Fruit fly (Drosophila melanogaster) whole organism, embryonic: Measurements from ENCODE around the gene SamDC.

Experiments used
- B-H1 ChIP-seq: fragments of 200-800 bp; sonication (Bioruptor generic); IDR thresholded peaks from 3 replicates; pipeline ENCODE4 v1.3.6; 2022; ENCODE audit warnings: missing biosample characterization, missing genetic modification characterization
- BEAF-32 ChIP-seq: fragments of 200-800 bp; sonication (Bioruptor generic); optimal IDR thresholded peaks from 3 replicates; lab custom pipeline; 2017; ENCODE audit warnings: missing biosample characterization, missing genetic modification characterization, mild to moderate bottlenecking, moderate library complexity, missing genetic modification reagents
- CG10209 ChIP-seq: fragments of 200-800 bp; sonication (Bioruptor generic); optimal IDR thresholded peaks from 3 replicates; lab custom pipeline; 2017; ENCODE audit warnings: missing biosample characterization, mild to moderate bottlenecking, missing genetic modification characterization, missing genetic modification reagents
- CG11247 ChIP-seq: fragments of 200-800 bp; sonication (Bioruptor generic); IDR thresholded peaks from 2 replicates; pipeline ENCODE4 v1.3.6; 2022; ENCODE audit warnings: missing biosample characterization, missing genetic modification characterization
- CG11398 ChIP-seq: fragments of 200-800 bp; sonication (Bioruptor generic); optimal IDR thresholded peaks from 2 replicates; lab custom pipeline; 2016; ENCODE audit warnings: missing biosample characterization, missing genetic modification characterization
- CG15269 ChIP-seq: fragments of 200-800 bp; sonication (Bioruptor generic); optimal IDR thresholded peaks from 2 replicates; lab custom pipeline; 2018; ENCODE audit warnings: missing biosample characterization, mild to moderate bottlenecking, missing genetic modification characterization, moderate library complexity
- CG1529 ChIP-seq: fragments of 200-800 bp; sonication (Bioruptor generic); optimal IDR thresholded peaks from 3 replicates; lab custom pipeline; 2018; ENCODE audit warnings: missing biosample characterization, missing genetic modification characterization
- CG17328 ChIP-seq: fragments of 200-800 bp; sonication (Bioruptor generic); IDR thresholded peaks from 2 replicates; pipeline ENCODE4 v1.3.6; 2022; ENCODE audit warnings: missing biosample characterization, missing genetic modification characterization
- CG17802 ChIP-seq: fragments of 200-800 bp; sonication (Bioruptor generic); optimal IDR thresholded peaks from 2 replicates; lab custom pipeline; 2018; ENCODE audit warnings: missing biosample characterization, mild to moderate bottlenecking, missing genetic modification characterization, moderate library complexity
- CG2120 ChIP-seq: fragments of 200-800 bp; sonication (Bioruptor generic); optimal IDR thresholded peaks from 3 replicates; lab custom pipeline; 2016; ENCODE audit warnings: missing biosample characterization, missing genetic modification characterization
- CG2875 ChIP-seq: fragments of 200-800 bp; sonication (Bioruptor generic); optimal IDR thresholded peaks from 2 replicates; lab custom pipeline; 2017; ENCODE audit warnings: missing biosample characterization, mild to moderate bottlenecking, missing genetic modification characterization, missing genetic modification reagents
- CG30403 ChIP-seq: fragments of 200-800 bp; sonication (Bioruptor generic); optimal IDR thresholded peaks from 3 replicates; lab custom pipeline; 2016; ENCODE audit warnings: missing biosample characterization, missing genetic modification characterization
- CG3407 ChIP-seq: fragments of 200-800 bp; sonication (Bioruptor generic); optimal IDR thresholded peaks from 2 replicates; lab custom pipeline; 2018; ENCODE audit warnings: missing biosample characterization, mild to moderate bottlenecking, missing genetic modification characterization
- CG4404 ChIP-seq: fragments of 200-800 bp; sonication (Bioruptor generic); IDR thresholded peaks from 2 replicates; pipeline ENCODE4 v1.3.6; 2022; ENCODE audit warnings: missing biosample characterization, missing genetic modification characterization
- CG5953 ChIP-seq: fragments of 200-800 bp; sonication (Bioruptor generic); IDR thresholded peaks from 2 replicates; pipeline ENCODE4 v1.3.6; 2022; ENCODE audit warnings: missing biosample characterization, missing genetic modification characterization
- CG6854 ChIP-seq: fragments of 200-800 bp; sonication (Bioruptor generic); optimal IDR thresholded peaks from 3 replicates; lab custom pipeline; 2017; ENCODE audit warnings: missing biosample characterization, mild to moderate bottlenecking, missing genetic modification characterization
- CG7786 ChIP-seq: fragments of 200-800 bp; sonication (Bioruptor generic); optimal IDR thresholded peaks from 2 replicates; lab custom pipeline; 2016; ENCODE audit warnings: missing biosample characterization, missing genetic modification characterization
- CG8281 ChIP-seq: fragments of 200-800 bp; sonication (Bioruptor generic); optimal IDR thresholded peaks from 2 replicates; lab custom pipeline; 2018; ENCODE audit warnings: missing biosample characterization, mild to moderate bottlenecking, missing genetic modification characterization, moderate library complexity
- CG8290 ChIP-seq, 3 experiments: fragments of 200-800 bp; sonication (Bioruptor generic); optimal IDR thresholded peaks; 2 replicates each; lab custom pipeline; 2016 to 2019; ENCODE audit warnings: missing biosample characterization in 3 of 3, missing genetic modification characterization in 3 of 3, mild to moderate bottlenecking in 2 of 3, moderate library complexity in 1 of 3
- CG8478 ChIP-seq: fragments of >200 bp; optimal IDR thresholded peaks from 2 replicates; lab custom pipeline; 2018
- Dll ChIP-seq: fragments of 200-800 bp; sonication (Bioruptor generic); IDR thresholded peaks from 4 replicates; pipeline ENCODE4 v1.3.6; 2022; ENCODE audit warnings: missing biosample characterization, missing genetic modification characterization; ENCODE audit not compliant: partially characterized antibody
- Drgx ChIP-seq: fragments of 200-800 bp; sonication (Bioruptor generic); IDR thresholded peaks from 2 replicates; pipeline ENCODE4 v1.3.6; 2022; ENCODE audit warnings: missing biosample characterization, missing genetic modification characterization
- E2f2 ChIP-seq: fragments of 200-800 bp; sonication (Bioruptor generic); IDR thresholded peaks from 2 replicates; pipeline ENCODE4 v1.3.6; 2022; ENCODE audit warnings: missing biosample characterization, missing genetic modification characterization
- Eip74EF ChIP-seq, 2 experiments: fragments of 200-800 bp in 1 of 2; fragments of >200 bp in 1 of 2; sonication (Bioruptor generic) in 1 of 2; optimal IDR thresholded peaks; 2 replicates each; lab custom pipeline; 2017 to 2019; ENCODE audit warnings: missing biosample characterization in 2 of 2, missing genetic modification characterization in 2 of 2, mild to moderate bottlenecking in 1 of 2, moderate library complexity in 1 of 2
- HLH3B ChIP-seq: fragments of 200-800 bp; sonication (Bioruptor generic); IDR thresholded peaks from 2 replicates; pipeline ENCODE4 v1.3.6; 2022; ENCODE audit warnings: missing biosample characterization, missing genetic modification characterization
- Jarid2 ChIP-seq: fragments of 200-800 bp; sonication (Bioruptor generic); optimal IDR thresholded peaks from 3 replicates; lab custom pipeline; 2017; ENCODE audit warnings: mild to moderate bottlenecking, missing biosample characterization, missing genetic modification reagents, missing genetic modification characterization
- Kr ChIP-seq: fragments of 200-800 bp; sonication (Bioruptor generic); optimal IDR thresholded peaks from 2 replicates; lab custom pipeline; 2017; ENCODE audit warnings: missing biosample characterization, mild to moderate bottlenecking, missing genetic modification characterization
- MBD-R2 ChIP-seq: fragments of 200-800 bp; sonication (Bioruptor generic); IDR thresholded peaks from 2 replicates; pipeline ENCODE4 v1.3.6; 2022; ENCODE audit warnings: missing biosample characterization, missing genetic modification characterization
- Mad ChIP-seq: fragments of 200-800 bp; sonication (Bioruptor generic); optimal IDR thresholded peaks from 2 replicates; lab custom pipeline; 2016; ENCODE audit warnings: missing biosample characterization, missing genetic modification characterization
- Med ChIP-seq: fragments of 200-800 bp; sonication (Bioruptor generic); peaks from one replicate; lab custom pipeline; 2016; ENCODE audit warnings: missing biosample characterization, missing genetic modification characterization, mild to moderate bottlenecking, inconsistent platforms, moderate library complexity
- Neu2 ChIP-seq: fragments of 200-800 bp; sonication (Bioruptor generic); optimal IDR thresholded peaks from 3 replicates; lab custom pipeline; 2016; ENCODE audit warnings: missing biosample characterization, missing genetic modification characterization, borderline replicate concordance
- Ptx1 ChIP-seq: fragments of 200-800 bp; sonication (Bioruptor generic); IDR thresholded peaks from 2 replicates; pipeline ENCODE4 v1.3.6; 2022; ENCODE audit warnings: missing biosample characterization, missing genetic modification characterization
- Six4 ChIP-seq: fragments of 200-800 bp; sonication (Bioruptor generic); optimal IDR thresholded peaks from 2 replicates; lab custom pipeline; 2016; ENCODE audit warnings: missing biosample characterization, missing genetic modification characterization
- Xbp1 ChIP-seq: fragments of 200-800 bp; sonication (Bioruptor generic); optimal IDR thresholded peaks from 3 replicates; lab custom pipeline; 2016; ENCODE audit warnings: missing biosample characterization, mild to moderate bottlenecking, missing genetic modification characterization
- cwo ChIP-seq: fragments of 200-800 bp; sonication (Bioruptor generic); optimal IDR thresholded peaks from 3 replicates; lab custom pipeline; 2017; ENCODE audit warnings: missing biosample characterization, missing genetic modification characterization, mild to moderate bottlenecking, moderate library complexity, missing genetic modification reagents
- dmrt11E ChIP-seq: fragments of 200-800 bp; sonication (Bioruptor generic); optimal IDR thresholded peaks from 3 replicates; lab custom pipeline; 2018; ENCODE audit warnings: missing biosample characterization, mild to moderate bottlenecking, missing genetic modification characterization, moderate library complexity
- gro ChIP-seq: fragments of 200-800 bp; sonication (Bioruptor generic); optimal IDR thresholded peaks from 2 replicates; lab custom pipeline; 2016; ENCODE audit warnings: missing biosample characterization, missing genetic modification characterization
- hkb ChIP-seq, 2 experiments: fragments of 200-800 bp in 1 of 2; fragments of >200 bp in 1 of 2; sonication (Bioruptor generic) in 1 of 2; IDR thresholded peaks in 1 of 2; optimal IDR thresholded peaks in 1 of 2; 2 replicates each; pipeline versions ENCODE4 v1.3.6 to Lab custom; 2017 to 2022; ENCODE audit warnings: missing biosample characterization in 1 of 2, missing genetic modification characterization in 1 of 2
- lmd ChIP-seq: fragments of 200-800 bp; sonication (Bioruptor generic); IDR thresholded peaks from 2 replicates; pipeline ENCODE4 v1.3.6; 2022; ENCODE audit warnings: missing biosample characterization, missing genetic modification characterization
- nerfin-2 ChIP-seq: fragments of 200-800 bp; sonication (Bioruptor generic); IDR thresholded peaks from 2 replicates; pipeline ENCODE4 v1.3.6; 2022; ENCODE audit warnings: missing biosample characterization, missing genetic modification characterization; ENCODE audit not compliant: partially characterized antibody
- nom ChIP-seq: fragments of 200-800 bp; sonication (Bioruptor generic); optimal IDR thresholded peaks from 2 replicates; lab custom pipeline; 2017; ENCODE audit warnings: missing biosample characterization, missing genetic modification characterization, mild to moderate bottlenecking, moderate library complexity, missing genetic modification reagents
- pzg ChIP-seq: fragments of 200-800 bp; sonication (Bioruptor generic); optimal IDR thresholded peaks from 3 replicates; lab custom pipeline; 2018; ENCODE audit warnings: missing biosample characterization, mild to moderate bottlenecking, missing genetic modification characterization, moderate library complexity
- shn ChIP-seq: fragments of 200-800 bp; sonication (Bioruptor generic); optimal IDR thresholded peaks from 3 replicates; lab custom pipeline; 2016; ENCODE audit warnings: missing biosample characterization, missing genetic modification characterization
- vvl ChIP-seq: fragments of 200-800 bp; sonication (Bioruptor generic); IDR thresholded peaks from 2 replicates; pipeline ENCODE4 v1.3.6; 2022; ENCODE audit warnings: missing biosample characterization, missing genetic modification characterization

Gene SamDC

DNA sequence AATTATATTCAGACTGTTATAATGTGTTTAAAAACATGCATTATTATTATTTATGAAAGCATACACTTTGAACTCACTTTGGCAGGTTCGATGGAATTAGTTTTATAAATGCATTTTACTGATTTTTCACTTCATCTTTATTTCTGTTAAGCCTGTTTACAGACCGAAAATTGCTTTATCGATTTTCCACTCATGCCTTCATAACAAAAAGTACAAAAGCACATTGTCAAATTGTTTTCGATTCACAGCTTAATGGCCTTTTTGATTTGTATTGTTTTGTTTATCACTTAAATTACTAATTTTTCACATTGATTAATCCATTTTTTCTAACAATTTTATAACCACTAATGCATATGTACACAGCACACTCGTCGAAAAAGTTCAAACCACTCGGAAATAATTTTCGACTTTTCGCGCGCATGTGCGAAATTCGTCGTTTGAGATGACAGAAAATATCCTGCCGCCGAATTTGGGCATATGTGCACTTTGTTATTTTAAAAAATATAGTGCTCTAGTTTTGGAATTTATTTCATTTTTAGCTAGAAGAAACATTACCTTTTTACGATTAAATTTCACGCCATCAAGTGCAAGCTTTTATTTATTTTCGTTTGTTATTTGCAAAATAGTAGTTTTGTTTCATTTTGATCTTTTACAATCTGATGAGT lies 34.5 kb downstream of the SamDC start, which contains the start of gene rho-5 (continued):
- 0 out of 2 replicates have a peak, but pooled peaks have one; percentile 28 for TF ChIP-seq CG17328

dm6 chr2L:10375464-10376236 lies 36.4 kb downstream of the SamDC start, which contains the start of the genes CG33303 and dpr19:
CG33303 (minus strand) TSS chr2L:10375757.
dpr19 (plus strand) TSS chr2L:10376168.
- TF ChIP-seq Kr (GFP tag; lab: Kevin White, UChicago) (no peak), CG7786 (GFP tag; lab: Kevin White, UChicago) (no peak), Jarid2 (GFP tag; lab: Kevin White, UChicago) (no peak), Neu2 (GFP tag; lab: Kevin White, UChicago) (no peak), Eip74EF (GFP tag; optimal IDR thresholded peaks at IDR 0.05; lab: Kevin White, UChicago) (peak in 1 of 2 experiments; percentile 79), cwo (GFP tag; lab: Kevin White, UChicago) (peak; percentile 62), Dll (peak; percentile 38; the same call in 1 of the 4 replicates), vvl (GFP tag; lab: Robert Waterston, UW) (peak; percentile 83), CG6854 (GFP tag; lab: Kevin White, UChicago) (peak; percentile 66), CG2120 (peak; percentile 27), gro (GFP tag; lab: Kevin White, UChicago) (peak; percentile 50), CG10209 (GFP tag; lab: Kevin White, UChicago) (peak; percentile 66), CG15269 (tag; lab: Kevin White, UChicago) (peak; percentile 87), CG8478 (lab: Kevin White, UChicago) (no peak), Med (GFP tag; lab: Kevin White, UChicago) (peak; percentile 68), Drgx (GFP tag; lab: Robert Waterston, UW) (peak; percentile 41; the same call in 1 of the 2 replicates), lmd (GFP tag; lab: Robert Waterston, UW) (peak; percentile 52; the same call in 1 of the 2 replicates), CG4404 (GFP tag; lab: Robert Waterston, UW) (no peak), Ptx1 (GFP tag; lab: Robert Waterston, UW) (peak; percentile 65), E2f2 (peak; percentile 42), pzg (GFP tag; lab: Kevin White, UChicago) (peak; percentile 59), Xbp1 (GFP tag; lab: Kevin White, UChicago) (peak; percentile 76), CG8290 (GFP tag; optimal IDR thresholded peaks at IDR 0.05; lab: Kevin White, UChicago) (peak; percentile 73), CG8290 (tag; optimal IDR thresholded peaks at IDR 0.05; lab: Kevin White, UChicago) (no peak), CG3407 (GFP tag; lab: Kevin White, UChicago) (peak; percentile 63), CG1529 (GFP tag; lab: Kevin White, UChicago) (peak; percentile 33), B-H1 (peak; percentile 27; the same call in 1 of the 3 replicates), nom (GFP tag; lab: Kevin White, UChicago) (peak; percentile 32), HLH3B (GFP tag; lab: Robert Waterston, UW) (peak; percentile 38; the same call in 1 of the 2 replicates), nerfin-2 (GFP tag; lab: Robert Waterston, UW) (no peak), CG30403 (GFP tag; lab: Kevin White, UChicago) (peak; percentile 64), CG2875 (GFP tag; lab: Kevin White, UChicago) (peak; percentile 36), shn (GFP tag; lab: Kevin White, UChicago) (no peak), MBD-R2 (peak; percentile 78), hkb (optimal IDR thresholded peaks at IDR 0.05; lab: Kevin White, UChicago) (no peak), hkb (GFP tag; IDR thresholded peaks at IDR 0.05; lab: Robert Waterston, UW) (peak; percentile 78), CG5953 (GFP tag; lab: Robert Waterston, UW) (no peak), Mad (GFP tag; lab: Kevin White, UChicago) (no peak), CG17802 (tag; lab: Kevin White, UChicago) (peak; percentile 18), CG11247 (GFP tag; lab: Robert Waterston, UW) (0 out of 2 replicates have a peak, but pooled peaks have one; percentile 29), dmrt11E (tag; lab: Kevin White, UChicago) (peak; percentile 79), CG11398 (no peak), BEAF-32 (GFP tag; lab: Kevin White, UChicago) (peak; percentile 19), Six4 (GFP tag; lab: Kevin White, UChicago) (peak; percentile 47), CG8281 (tag; lab: Kevin White, UChicago) (peak; percentile 4)
